Worm (Caenorhabditis elegans) whole organism, young adult: ENCODE measurements around the gene nhr-7.

Experiments
- B0336.3 ChIP-seq: fragments of 200-800 bp; sonication (Bioruptor generic); IDR thresholded peaks from 2 replicates; pipeline ENCODE4 v1.3.6; 2022; ENCODE audit warnings: missing genetic modification characterization, missing compliant biosample characterization
- C06A6.2 ChIP-seq: fragments of 200-800 bp; sonication (Bioruptor generic); conservative IDR thresholded peaks from 2 replicates; pipeline ENCODE4 v1.3.6; 2022; ENCODE audit warnings: missing genetic modification characterization, missing compliant biosample characterization
- D2030.7 ChIP-seq: fragments of 200-800 bp; sonication (Bioruptor generic); IDR thresholded peaks from 2 replicates; pipeline ENCODE4 v1.3.6; 2022; ENCODE audit warnings: missing genetic modification reagents, missing genetic modification characterization, missing compliant biosample characterization
- F23B12.7 ChIP-seq: sonication (generic microtip); optimal IDR thresholded peaks from 2 replicates; lab custom pipeline; 2017; ENCODE audit warnings: missing genetic modification characterization, mild to moderate bottlenecking, missing compliant biosample characterization, antibody characterized with exemption, moderate library complexity; ENCODE audit not compliant: insufficient read depth
- F37B4.10 ChIP-seq: fragments of 200-800 bp; sonication (Bioruptor generic); IDR thresholded peaks from 2 replicates; pipeline ENCODE4 v1.3.6; 2022; ENCODE audit warnings: missing genetic modification characterization, missing compliant biosample characterization
- F52B5.7 ChIP-seq: sonication (generic microtip); optimal IDR thresholded peaks from 2 replicates; lab custom pipeline; 2016; ENCODE audit warnings: mild to moderate bottlenecking, missing genetic modification characterization, missing compliant biosample characterization
- F55B11.4 ChIP-seq: sonication (generic microtip); optimal IDR thresholded peaks from 2 replicates; lab custom pipeline; 2016; ENCODE audit warnings: missing compliant biosample characterization, missing genetic modification characterization, borderline replicate concordance; ENCODE audit not compliant: insufficient read depth
- F57A8.1 ChIP-seq: fragments of 200-800 bp; sonication (Bioruptor generic); optimal IDR thresholded peaks from 2 replicates; lab custom pipeline; 2018; ENCODE audit warnings: mild to moderate bottlenecking, missing genetic modification characterization, moderate library complexity, missing compliant biosample characterization
- K11D2.4 ChIP-seq: fragments of 200-800 bp; sonication (Bioruptor generic); IDR thresholded peaks from 2 replicates; pipeline ENCODE4 v1.3.6; 2022; ENCODE audit warnings: missing genetic modification reagents, missing genetic modification characterization, missing compliant biosample characterization
- T07F8.4 ChIP-seq: sonication (generic microtip); optimal IDR thresholded peaks from 2 replicates; lab custom pipeline; 2016; ENCODE audit warnings: mild to moderate bottlenecking, missing genetic modification characterization, moderate library complexity, missing compliant biosample characterization
- T26A5.8 ChIP-seq: sonication (generic microtip); optimal IDR thresholded peaks from 2 replicates; lab custom pipeline; 2016; ENCODE audit warnings: missing genetic modification characterization, missing compliant biosample characterization
- akir-1 ChIP-seq: fragments of 200-800 bp; sonication (Bioruptor generic); optimal IDR thresholded peaks from 2 replicates; lab custom pipeline; 2018; ENCODE audit warnings: mild to moderate bottlenecking, missing genetic modification characterization, moderate library complexity, missing compliant biosample characterization
- ama-1 ChIP-seq, 3 experiments: fragments of 150-350 bp in 1 of 3; sonication (generic microtip) in 2 of 3; optimal IDR thresholded peaks; 2 replicates each; lab custom pipeline; 2014 to 2018; ENCODE audit warnings: missing biosample characterization in 2 of 3, missing genetic modification characterization in 2 of 3, missing genetic modification reagents in 2 of 3
- athp-1 ChIP-seq: sonication (generic microtip); optimal IDR thresholded peaks from 2 replicates; lab custom pipeline; 2017; ENCODE audit warnings: mild to moderate bottlenecking, missing genetic modification characterization, missing compliant biosample characterization
- attf-6 ChIP-seq: fragments of 200-800 bp; sonication (Bioruptor generic); IDR thresholded peaks from 2 replicates; pipeline ENCODE4 v1.3.6; 2022; ENCODE audit warnings: missing genetic modification reagents, missing genetic modification characterization, missing compliant biosample characterization
- bed-1 ChIP-seq: fragments of 200-800 bp; sonication (Bioruptor generic); IDR thresholded peaks from 2 replicates; pipeline ENCODE4 v1.3.6; 2022; ENCODE audit warnings: missing genetic modification reagents, missing genetic modification characterization, missing compliant biosample characterization
- ccch-3 ChIP-seq: fragments of 200-800 bp; sonication (Bioruptor generic); optimal IDR thresholded peaks from 2 replicates; lab custom pipeline; 2018; ENCODE audit warnings: mild to moderate bottlenecking, missing genetic modification characterization, missing compliant biosample characterization
- cebp-1 ChIP-seq, 2 experiments: fragments of 200-800 bp in 1 of 2; sonication (Bioruptor generic) in 1 of 2; sonication (generic microtip) in 1 of 2; IDR thresholded peaks in 1 of 2; optimal IDR thresholded peaks in 1 of 2; 2 replicates each; pipeline versions ENCODE4 v1.3.6 to Lab custom; 2017 to 2022; ENCODE audit warnings: missing compliant biosample characterization in 2 of 2, missing genetic modification characterization in 2 of 2, mild to moderate bottlenecking in 1 of 2, missing genetic modification reagents in 1 of 2, moderate library complexity in 1 of 2
- ceh-40 ChIP-seq: fragments of 200-800 bp; sonication (Bioruptor generic); IDR thresholded peaks from 2 replicates; pipeline ENCODE4 v1.3.6; 2022; ENCODE audit warnings: missing genetic modification characterization, missing compliant biosample characterization
- ceh-79 ChIP-seq: sonication (generic microtip); optimal IDR thresholded peaks from 2 replicates; lab custom pipeline; 2017; ENCODE audit warnings: mild to moderate bottlenecking, missing genetic modification characterization, missing compliant biosample characterization
- chd-7 ChIP-seq: sonication (generic microtip); optimal IDR thresholded peaks from 2 replicates; lab custom pipeline; 2016; ENCODE audit warnings: mild to moderate bottlenecking, missing genetic modification characterization, moderate library complexity, missing compliant biosample characterization
- dpl-1 ChIP-seq: fragments of 150-350 bp; optimal IDR thresholded peaks from 2 replicates; lab custom pipeline; 2014; ENCODE audit warnings: missing biosample characterization, missing genetic modification reagents, missing genetic modification characterization
- egl-18 ChIP-seq: fragments of 200-800 bp; sonication (Bioruptor generic); IDR thresholded peaks from 2 replicates; pipeline ENCODE4 v1.3.6; 2022; ENCODE audit warnings: missing genetic modification reagents, missing genetic modification characterization, missing compliant biosample characterization
- egrh-3 ChIP-seq: fragments of 200-800 bp; sonication (Bioruptor generic); IDR thresholded peaks from 2 replicates; pipeline ENCODE4 v1.3.6; 2022; ENCODE audit warnings: missing genetic modification reagents, missing genetic modification characterization, missing compliant biosample characterization
- hsf-1 ChIP-seq: fragments of 200-800 bp; sonication (Bioruptor generic); IDR thresholded peaks from 2 replicates; pipeline ENCODE4 v1.3.6; 2022; ENCODE audit warnings: missing genetic modification reagents, missing genetic modification characterization, missing compliant biosample characterization
- let-526 ChIP-seq: fragments of 200-800 bp; sonication (Bioruptor generic); IDR thresholded peaks from 2 replicates; pipeline ENCODE4 v1.3.6; 2022; ENCODE audit warnings: missing genetic modification reagents, missing genetic modification characterization, missing compliant biosample characterization
- let-607 ChIP-seq, 2 experiments: fragments of 200-800 bp in 1 of 2; sonication (Bioruptor generic) in 1 of 2; sonication (generic microtip) in 1 of 2; optimal IDR thresholded peaks; 2 replicates each; lab custom pipeline; 2016 to 2018; ENCODE audit warnings: mild to moderate bottlenecking in 2 of 2, missing compliant biosample characterization in 2 of 2, missing genetic modification characterization in 2 of 2, moderate library complexity in 2 of 2, missing genotype in 1 of 2
- lin-35 ChIP-seq, 3 experiments: fragments of 150-350 bp in 2 of 3; sonication (generic microtip) in 1 of 3; optimal IDR thresholded peaks; 2 replicates each; lab custom pipeline; 2014 to 2018; ENCODE audit warnings: missing biosample characterization in 3 of 3, missing genetic modification characterization in 3 of 3, missing genetic modification reagents in 3 of 3
- lsy-27 ChIP-seq: sonication (generic microtip); optimal IDR thresholded peaks from 2 replicates; lab custom pipeline; 2017; ENCODE audit warnings: missing genetic modification characterization, mild to moderate bottlenecking, missing compliant biosample characterization, antibody characterized with exemption, missing genotype, borderline replicate concordance; ENCODE audit not compliant: insufficient read depth
- madf-6 ChIP-seq: fragments of 200-800 bp; sonication (Bioruptor generic); IDR thresholded peaks from 2 replicates; pipeline ENCODE4 v1.3.6; 2022; ENCODE audit warnings: missing genetic modification reagents, missing genetic modification characterization, missing compliant biosample characterization
- madf-8 ChIP-seq: fragments of 200-800 bp; sonication (Bioruptor generic); conservative IDR thresholded peaks from 2 replicates; pipeline ENCODE4 v1.3.6; 2022; ENCODE audit warnings: missing genetic modification reagents, missing genetic modification characterization, missing compliant biosample characterization
- mxl-1 ChIP-seq: sonication (generic microtip); optimal IDR thresholded peaks from 2 replicates; lab custom pipeline; 2016; ENCODE audit warnings: missing genetic modification characterization, missing compliant biosample characterization
- nfya-2 ChIP-seq: fragments of 200-800 bp; sonication (Bioruptor generic); IDR thresholded peaks from 2 replicates; pipeline ENCODE4 v1.3.6; 2022; ENCODE audit warnings: missing genetic modification reagents, missing genetic modification characterization, missing compliant biosample characterization
- nhr-120 ChIP-seq: fragments of 200-800 bp; sonication (Bioruptor generic); IDR thresholded peaks from 2 replicates; pipeline ENCODE4 v1.3.6; 2022; ENCODE audit warnings: missing genetic modification characterization, missing compliant biosample characterization
- repo-1 ChIP-seq: sonication (generic microtip); optimal IDR thresholded peaks from 2 replicates; lab custom pipeline; 2017; ENCODE audit warnings: mild to moderate bottlenecking, missing genetic modification characterization, missing compliant biosample characterization
- rpc-1 ChIP-seq, 2 experiments: fragments of 150-350 bp in 1 of 2; sonication (generic microtip) in 1 of 2; optimal IDR thresholded peaks; 2 replicates each; lab custom pipeline; 2014 to 2018; ENCODE audit warnings: missing biosample characterization in 1 of 2, missing genetic modification characterization in 1 of 2, missing genetic modification reagents in 1 of 2, missing genotype in 1 of 2
- snpc-3.4 ChIP-seq: sonication (generic microtip); optimal IDR thresholded peaks from 2 replicates; lab custom pipeline; 2017; ENCODE audit warnings: missing genetic modification characterization, mild to moderate bottlenecking, missing compliant biosample characterization, antibody characterized with exemption, moderate library complexity, missing genotype, missing genetic modification reagents
- tbx-9 ChIP-seq: sonication (generic microtip); optimal IDR thresholded peaks from 2 replicates; lab custom pipeline; 2016; ENCODE audit warnings: borderline replicate concordance, missing genetic modification characterization, inconsistent platforms, missing compliant biosample characterization
- zfh-2 ChIP-seq: fragments of 200-800 bp; sonication (Bioruptor generic); conservative IDR thresholded peaks from 2 replicates; pipeline ENCODE4 v1.3.6; 2022; ENCODE audit warnings: missing genetic modification reagents, missing genetic modification characterization, missing compliant biosample characterization
- zim-3 ChIP-seq: sonication (generic microtip); optimal IDR thresholded peaks from 2 replicates; lab custom pipeline; 2017; ENCODE audit warnings: mild to moderate bottlenecking, missing genetic modification characterization, moderate library complexity, missing compliant biosample characterization
- ztf-18 ChIP-seq: sonication (generic microtip); optimal IDR thresholded peaks from 2 replicates; lab custom pipeline; 2016; ENCODE audit warnings: missing genotype, mild to moderate bottlenecking, missing genetic modification characterization, missing compliant biosample characterization
- ztf-28 ChIP-seq: fragments of 200-800 bp; sonication (Bioruptor generic); IDR thresholded peaks from 2 replicates; pipeline ENCODE4 v1.3.6; 2022; ENCODE audit warnings: missing genetic modification reagents, missing genetic modification characterization, missing compliant biosample characterization
- ztf-3 ChIP-seq: fragments of 200-800 bp; sonication (Bioruptor generic); optimal IDR thresholded peaks from 2 replicates; lab custom pipeline; 2018; ENCODE audit warnings: mild to moderate bottlenecking, missing genetic modification characterization, missing compliant biosample characterization

Gene nhr-7

DNA sequence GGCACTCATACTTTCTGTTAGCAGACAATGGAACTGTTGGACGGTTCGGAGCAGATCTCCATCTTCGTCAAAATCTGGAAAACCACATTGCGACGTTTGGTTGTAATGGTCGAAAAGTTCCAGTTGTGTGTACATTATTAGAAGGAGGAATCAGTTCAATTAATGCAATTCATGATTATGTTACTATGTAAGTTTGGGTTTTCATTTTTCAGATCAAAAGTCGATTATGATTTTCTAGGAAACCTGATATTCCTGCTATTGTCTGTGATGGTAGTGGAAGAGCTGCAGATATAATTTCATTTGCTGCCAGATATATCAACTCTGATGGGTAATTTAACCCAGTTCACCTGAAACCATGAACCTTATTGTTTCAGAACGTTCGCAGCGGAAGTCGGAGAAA lies 4.9 kb upstream of the nhr-7 start:
- TF ChIP-seq ztf-3 (GFP tag; lab: Kevin White, UChicago) (no peak), D2030.7 (GFP tag; lab: Robert Waterston, UW) (no peak), tbx-9 (tag; lab: Kevin White, UChicago) (no peak), ceh-40 (GFP tag; lab: Robert Waterston, UW) (no peak), chd-7 (tag; lab: Kevin White, UChicago) (no peak), ccch-3 (no peak), let-607 (tag; optimal IDR thresholded peaks at IDR 0.05; lab: Kevin White, UChicago) (no peak), ceh-79 (no peak), K11D2.4 (no peak), T07F8.4 (tag; lab: Kevin White, UChicago) (no peak), snpc-3.4 (tag; lab: Kevin White, UChicago) (no peak), mxl-1 (tag; lab: Kevin White, UChicago) (no peak), akir-1 (GFP tag; lab: Kevin White, UChicago) (no peak), rpc-1 (optimal IDR thresholded peaks at IDR 0.05; lab: Kevin White, UChicago) (no peak), rpc-1 (tag; optimal IDR thresholded peaks at IDR 0.05; lab: Kevin White, UChicago) (no peak), F55B11.4 (tag; lab: Kevin White, UChicago) (no peak), T26A5.8 (tag; lab: Kevin White, UChicago) (no peak), F23B12.7 (tag; lab: Kevin White, UChicago) (no peak), C06A6.2 (no peak), lsy-27 (tag; lab: Kevin White, UChicago) (no peak)

DNA sequence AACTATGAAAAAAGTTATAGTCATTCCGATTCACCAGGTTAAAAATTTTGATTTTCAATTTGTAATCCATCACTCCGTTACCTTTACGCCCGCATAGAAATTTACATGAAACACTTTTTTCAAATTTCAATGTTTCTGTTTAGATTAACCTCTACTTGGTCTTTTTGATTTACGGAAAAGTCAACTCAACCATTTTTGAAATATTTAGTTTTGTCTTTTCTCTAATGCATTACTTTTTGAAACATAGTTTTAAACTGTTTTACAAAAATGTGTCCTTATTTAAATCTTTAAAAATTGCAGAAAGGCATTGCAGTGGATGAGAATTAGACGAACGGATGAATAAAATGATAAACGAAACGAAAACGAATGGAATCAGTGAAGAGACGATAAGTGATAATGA lies 2.0 kb upstream of the nhr-7 start, which contains the start of gene gtl-2:
gtl-2 (plus strand) TSS at position 301 of the 400 bp plus-strand sequence.
- no peak for TF ChIP-seq madf-8
- TF ChIP-seq athp-1 (tag; lab: Kevin White, UChicago), result no peak
- no peak for TF ChIP-seq bed-1 (GFP tag; lab: Robert Waterston, UW)
- no peak for TF ChIP-seq madf-6 (GFP tag; lab: Robert Waterston, UW)
- no peak for TF ChIP-seq repo-1 (tag; lab: Kevin White, UChicago)
- no peak for TF ChIP-seq F57A8.1 (GFP tag; lab: Kevin White, UChicago)
- TF ChIP-seq T26A5.8 (tag; lab: Kevin White, UChicago), result no peak
- TF ChIP-seq zfh-2 (GFP tag; lab: Robert Waterston, UW), result no peak
- no peak for TF ChIP-seq tbx-9 (tag; lab: Kevin White, UChicago)
- TF ChIP-seq egrh-3 (GFP tag; lab: Robert Waterston, UW), result no peak
- no peak for TF ChIP-seq ztf-28
- no peak for TF ChIP-seq egl-18
- no peak for TF ChIP-seq attf-6
- TF ChIP-seq, all 124 proteins: peak for 0

DNA sequence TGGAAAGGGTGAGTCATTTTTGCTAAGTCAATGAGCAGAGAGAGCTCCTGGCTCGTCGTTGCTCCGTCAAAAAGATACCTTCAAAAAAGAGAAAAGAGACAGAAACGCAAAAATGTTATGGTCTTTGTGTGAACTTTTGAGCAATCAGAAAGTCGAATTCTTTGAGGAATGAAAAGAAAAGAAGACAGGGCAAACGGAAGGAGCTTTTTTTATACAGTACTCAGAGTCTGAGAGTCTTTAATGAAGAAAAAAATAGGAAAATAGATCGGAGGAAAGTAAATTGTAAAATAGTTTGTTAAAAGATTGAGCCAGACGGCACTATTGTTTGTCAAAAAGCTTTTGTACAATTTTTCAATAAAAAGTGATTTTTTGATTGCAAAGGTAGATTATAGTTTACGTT lies 1.7 kb downstream of the nhr-7 start:
- TF ChIP-seq ama-1 (optimal IDR thresholded peaks at IDR 0.05; lab: Kevin White, UChicago) (no peak), ama-1 (GFP tag; optimal IDR thresholded peaks at IDR 0.05; lab: Kevin White, UChicago) (no peak), zfh-2 (GFP tag; lab: Robert Waterston, UW) (no peak), cebp-1 (GFP tag; IDR thresholded peaks at IDR 0.05; lab: Robert Waterston, UW) (no peak), cebp-1 (tag; optimal IDR thresholded peaks at IDR 0.05; lab: Kevin White, UChicago) (no peak), athp-1 (tag; lab: Kevin White, UChicago) (no peak), let-526 (no peak), nfya-2 (no peak), zim-3 (no peak), F37B4.10 (GFP tag; lab: Robert Waterston, UW) (no peak), mxl-1 (tag; lab: Kevin White, UChicago) (no peak), lin-35 (GFP tag; optimal IDR thresholded peaks at IDR 0.05; lab: Kevin White, UChicago) (no peak), ztf-18 (no peak), let-607 (tag; optimal IDR thresholded peaks at IDR 0.05; lab: Kevin White, UChicago) (no peak), dpl-1 (GFP tag; lab: Kevin White, UChicago) (no peak), B0336.3 (GFP tag; lab: Robert Waterston, UW) (no peak), attf-6 (no peak), hsf-1 (GFP tag; lab: Robert Waterston, UW) (no peak), nhr-120 (GFP tag; lab: Robert Waterston, UW) (no peak), F52B5.7 (no peak), akir-1 (GFP tag; lab: Kevin White, UChicago) (no peak)
